Fruit fly (Drosophila melanogaster): ENCODE results near the gene SclB.

The SclB gene

DNA sequence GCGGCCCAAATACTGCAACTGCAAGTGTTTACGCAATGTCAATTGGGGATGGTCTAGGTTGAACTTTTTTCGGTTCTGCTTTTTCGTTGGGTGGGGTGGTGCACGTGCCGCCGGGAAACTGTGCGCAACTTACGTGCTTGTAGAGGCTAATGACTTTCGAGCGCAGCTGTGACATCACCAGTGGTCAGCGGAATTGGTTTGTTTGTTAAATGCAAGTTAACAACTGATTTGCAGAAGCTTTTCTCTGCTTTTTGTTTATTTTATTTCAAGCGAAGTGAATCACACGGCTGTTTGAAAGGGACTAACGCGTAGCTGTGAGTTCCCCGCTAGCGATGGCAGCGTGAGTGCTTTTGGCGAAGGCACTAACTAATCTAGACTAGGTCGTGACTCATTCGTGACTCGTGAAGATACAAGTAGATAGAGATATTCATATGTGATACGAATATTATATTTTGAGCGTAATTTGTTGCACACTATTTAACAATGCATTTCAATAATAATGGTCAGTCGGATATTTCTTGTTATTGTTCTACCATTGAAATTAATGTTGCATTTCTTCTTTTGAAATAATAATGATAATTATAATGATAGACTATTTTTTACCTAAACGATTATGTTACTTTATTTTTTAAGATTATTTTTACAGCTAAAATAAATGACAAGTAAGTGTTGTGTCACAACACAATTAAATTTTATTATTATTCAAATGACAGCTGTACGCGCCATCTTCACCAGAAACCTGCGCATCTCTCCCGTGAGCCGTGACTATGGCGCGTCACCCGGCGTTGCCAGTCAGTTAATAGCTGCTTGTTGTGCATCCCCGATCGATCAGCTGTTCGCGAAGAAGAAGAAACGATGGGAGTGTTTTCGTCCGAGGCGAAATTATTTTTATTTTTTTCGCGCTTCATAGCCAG is 50.1 kb downstream of the SclB start, which contains the start of the genes osi and tweek (continued):
- peak in 1 of 2 experiments; percentile 65 for TF ChIP-seq foxo (GFP tag; optimal IDR thresholded peaks at IDR 0.05)
- no peak for TF ChIP-seq Mio (GFP tag; optimal IDR thresholded peaks at IDR 0.05)
- no peak for TF ChIP-seq lola (GFP tag; optimal IDR thresholded peaks at IDR 0.05)
- no peak for TF ChIP-seq N (GFP tag; optimal IDR thresholded peaks at IDR 0.05)
- peak; percentile 20 for TF ChIP-seq dmrt93B (GFP tag; optimal IDR thresholded peaks at IDR 0.05)
- peak; percentile 36 for TF ChIP-seq HLH106 (tag; optimal IDR thresholded peaks at IDR 0.05)
- no peak for TF ChIP-seq tai (GFP tag; optimal IDR thresholded peaks at IDR 0.05)
- no peak for TF ChIP-seq dl (GFP tag; optimal IDR thresholded peaks at IDR 0.05; ENCODE audit: insufficient read depth in 1 of 2, partially characterized antibody in 2 of 2)
- TF ChIP-seq woc (GFP tag; optimal IDR thresholded peaks at IDR 0.05) = peak; percentile 87
- TF ChIP-seq Vsx2 (GFP tag; optimal IDR thresholded peaks at IDR 0.05; ENCODE audit: partially characterized antibody) = no peak
- TF ChIP-seq CG9705 (GFP tag; optimal IDR thresholded peaks at IDR 0.05) = no peak

DNA sequence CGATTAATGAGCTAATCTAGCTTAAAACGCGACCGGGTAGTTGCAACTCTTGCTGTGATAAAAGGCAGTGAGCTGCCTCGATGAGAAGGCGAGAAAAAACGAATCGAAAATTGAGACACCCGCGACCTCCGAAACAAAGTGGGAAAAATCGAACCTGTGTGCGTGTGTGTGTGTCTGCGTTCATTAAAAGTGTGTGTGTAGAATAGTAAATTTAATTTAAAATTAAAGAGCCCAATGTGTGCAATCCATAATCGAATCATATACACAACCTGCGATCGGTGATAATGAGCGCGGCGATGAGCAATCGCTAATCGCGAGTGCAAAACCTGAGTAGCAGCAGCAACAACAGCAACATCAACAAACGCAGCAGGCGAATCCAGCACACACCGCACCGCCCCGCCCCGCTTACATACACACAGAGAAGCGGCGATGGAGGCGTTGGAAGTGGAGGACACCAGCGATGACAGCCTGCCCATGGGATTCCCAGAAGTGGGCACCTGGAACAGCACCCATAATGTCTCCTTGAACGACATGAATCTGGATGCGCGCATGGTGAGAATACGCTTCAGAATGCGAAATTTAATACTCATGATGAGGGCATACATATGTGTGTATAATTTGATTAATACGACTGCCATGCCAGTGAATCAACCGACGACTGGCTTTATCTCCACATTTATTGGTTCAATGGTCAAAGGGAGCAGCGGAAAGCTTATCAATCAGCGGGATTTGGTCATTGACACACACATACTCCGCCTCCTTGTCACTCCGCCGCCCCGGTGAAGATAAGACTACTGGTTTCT is 51.0 kb downstream of the SclB start:
- no peak for TF ChIP-seq dmrt93B (GFP tag; optimal IDR thresholded peaks at IDR 0.05)
- TF ChIP-seq sv (GFP tag; optimal IDR thresholded peaks at IDR 0.05) = no peak
- TF ChIP-seq usp (GFP tag; optimal IDR thresholded peaks at IDR 0.05) = no peak
- TF ChIP-seq Rel (GFP tag; optimal IDR thresholded peaks at IDR 0.05) = no peak
- peak; percentile 42 for TF ChIP-seq Rel (tag; optimal IDR thresholded peaks at IDR 0.05)
- TF ChIP-seq woc (GFP tag; optimal IDR thresholded peaks at IDR 0.05) = no peak
- peak; percentile 55 for TF ChIP-seq Jra (GFP tag; optimal IDR thresholded peaks at IDR 0.05)
- TF ChIP-seq rgr (GFP tag; optimal IDR thresholded peaks at IDR 0.05) = no peak
- no peak for TF ChIP-seq jim (GFP tag; optimal IDR thresholded peaks at IDR 0.05)
- no peak for TF ChIP-seq ey (GFP tag; optimal IDR thresholded peaks at IDR 0.05)
- TF ChIP-seq br (GFP tag; optimal IDR thresholded peaks at IDR 0.05) = peak; percentile 74
- TF ChIP-seq Hnf4 (GFP tag; optimal IDR thresholded peaks at IDR 0.05) = peak; percentile 52

dm6 chr2L:16889608-16890007 is 51.8 kb downstream of the SclB start, which contains the start of gene CG42556:
Gene CG42556 (plus strand): TSS chr2L:16889908.
- no peak for TF ChIP-seq woc (GFP tag; optimal IDR thresholded peaks at IDR 0.05)
- TF ChIP-seq sage (GFP tag; optimal IDR thresholded peaks at IDR 0.05) = no peak
- no peak for TF ChIP-seq GATAd (GFP tag; optimal IDR thresholded peaks at IDR 0.05)
- TF ChIP-seq Vsx2 (GFP tag; optimal IDR thresholded peaks at IDR 0.05; ENCODE audit: partially characterized antibody) = no peak
- no peak for TF ChIP-seq pan (optimal IDR thresholded peaks at IDR 0.05)
- no peak for TF ChIP-seq Dfd (GFP tag; optimal IDR thresholded peaks at IDR 0.05)
- TF ChIP-seq CG32264 (GFP tag; optimal IDR thresholded peaks at IDR 0.05) = no peak
- no peak for TF ChIP-seq fru (GFP tag; optimal IDR thresholded peaks at IDR 0.05)
- TF ChIP-seq ey (GFP tag; optimal IDR thresholded peaks at IDR 0.05) = no peak
- TF ChIP-seq dmrt93B (GFP tag; optimal IDR thresholded peaks at IDR 0.05) = no peak
- TF ChIP-seq dsf (GFP tag; optimal IDR thresholded peaks at IDR 0.05; ENCODE audit: borderline replicate concordance) = no peak
- TF ChIP-seq foxo (GFP tag; optimal IDR thresholded peaks at IDR 0.05) = no peak
- TF ChIP-seq h (GFP tag; optimal IDR thresholded peaks at IDR 0.05) = no peak
- TF ChIP-seq lola (GFP tag; optimal IDR thresholded peaks at IDR 0.05) = no peak
- no peak for TF ChIP-seq usp (GFP tag; optimal IDR thresholded peaks at IDR 0.05)

Data from whole organism, wandering third instar larva.